Worm (Caenorhabditis elegans): ENCODE measurements around the gene bpnt-1.

- no peak for TF ChIP-seq nhr-237 (tag; optimal IDR thresholded peaks at IDR 0.05)
- no peak for TF ChIP-seq M03D4.4 (tag; optimal IDR thresholded peaks at IDR 0.05)
- TF ChIP-seq lsy-2 (tag; optimal IDR thresholded peaks at IDR 0.05): no peak
- no peak for TF ChIP-seq bed-3 (GFP tag; optimal IDR thresholded peaks at IDR 0.05)
- no peak for TF ChIP-seq unc-62 (GFP tag; optimal IDR thresholded peaks at IDR 0.05)
- no peak for TF ChIP-seq ham-2 (GFP tag; optimal IDR thresholded peaks at IDR 0.05)
Observed at ce11 chrII:4453051-4453450, 33.0 kb downstream of the bpnt-1 start, which contains the start of gene twk-2.
